Worm (Caenorhabditis elegans): ENCODE measurements around the gene frpr-8.

- TF ChIP-seq him-1 (tag; optimal IDR thresholded peaks at IDR 0.05): no peak
- no peak for TF ChIP-seq dao-5 (tag; optimal IDR thresholded peaks at IDR 0.05)
- no peak for TF ChIP-seq W03F9.2 (tag; optimal IDR thresholded peaks at IDR 0.05)
Observed at ce11 chrX:8719888-8720287, 22.3 kb downstream of the frpr-8 start.
